Worm (Caenorhabditis elegans): ENCODE measurements around the gene Y50D4C.12.

The Y50D4C.12 gene

DNA sequence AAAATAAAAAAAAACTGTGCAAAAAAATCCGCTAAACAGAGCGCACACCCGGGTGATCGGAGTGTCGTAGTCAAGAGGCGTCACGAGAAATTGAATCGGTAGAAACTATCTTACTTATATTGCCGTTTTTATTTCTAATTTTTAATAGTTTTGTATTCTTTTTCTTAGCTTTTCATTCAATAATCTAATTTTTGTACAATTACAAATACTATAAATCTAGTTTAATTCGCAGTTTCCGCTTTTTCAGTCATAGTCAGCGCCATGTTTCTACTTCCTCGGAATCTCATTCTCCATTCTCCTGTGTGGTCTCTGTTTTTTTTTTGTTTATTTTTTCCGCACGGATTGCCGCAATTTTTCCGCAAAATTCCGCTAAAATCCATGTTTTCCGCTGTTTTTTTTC lies 21.4 kb downstream of the Y50D4C.12 start (continued):
- TF ChIP-seq madf-10 (tag; optimal IDR thresholded peaks at IDR 0.05) (peak; percentile 43), F49E8.2 (tag; optimal IDR thresholded peaks at IDR 0.05; ENCODE audit: insufficient read depth) (peak; percentile 10), ceh-100 (GFP tag; IDR thresholded peaks at IDR 0.05) (peak; percentile 98), F37B4.10 (GFP tag; IDR thresholded peaks at IDR 0.05) (no peak), nhr-90 (tag; optimal IDR thresholded peaks at IDR 0.05) (no peak), ceh-27 (GFP tag; optimal IDR thresholded peaks at IDR 0.05) (peak; percentile 49), gei-17 (GFP tag; optimal IDR thresholded peaks at IDR 0.05) (no peak), nhr-80 (tag; optimal IDR thresholded peaks at IDR 0.05) (peak; percentile 4), dox-1 (GFP tag; IDR thresholded peaks at IDR 0.05) (0 out of 2 replicates have a peak, but pooled peaks have one; percentile 15), K12H6.12 (tag; optimal IDR thresholded peaks at IDR 0.05) (peak; percentile 85), lir-1 (GFP tag; conservative IDR thresholded peaks at IDR 0.05) (no peak), F22D6.2 (tag; optimal IDR thresholded peaks at IDR 0.05) (no peak), unc-130 (GFP tag; optimal IDR thresholded peaks at IDR 0.05) (peak; percentile 69), athp-1 (tag; optimal IDR thresholded peaks at IDR 0.05) (peak; percentile 26), xnd-1 (tag; optimal IDR thresholded peaks at IDR 0.05) (no peak)

DNA sequence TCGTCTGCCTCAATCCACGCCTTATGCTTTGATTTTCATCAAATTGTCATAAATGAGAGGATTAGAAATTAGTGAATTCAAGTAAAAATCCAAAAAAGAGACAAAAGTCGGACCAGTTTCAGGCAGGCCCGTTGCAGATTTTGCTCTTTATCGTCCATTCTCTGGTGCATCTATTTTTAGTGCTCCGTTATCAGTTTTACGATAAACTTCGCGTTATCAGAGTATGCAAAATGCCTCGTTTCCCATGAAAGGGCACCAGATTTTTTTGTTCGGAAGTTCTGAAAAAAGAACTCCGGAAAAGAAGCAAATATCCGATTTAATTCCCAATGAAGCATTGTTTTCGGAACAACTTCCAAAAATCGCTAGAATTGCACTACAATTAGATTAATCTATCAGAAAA lies 23.5 kb downstream of the Y50D4C.12 start:
- no peak for TF ChIP-seq ztf-6 (GFP tag; IDR thresholded peaks at IDR 0.05)
- TF ChIP-seq tbp1 (GFP tag; optimal IDR thresholded peaks at IDR 0.05), result no peak
- no peak for TF ChIP-seq akir-1 (GFP tag; optimal IDR thresholded peaks at IDR 0.05)
- no peak for TF ChIP-seq F57A8.1 (GFP tag; optimal IDR thresholded peaks at IDR 0.05)
- TF ChIP-seq cebp-2 (GFP tag; IDR thresholded peaks at IDR 0.05), result no peak
- TF ChIP-seq ceh-40 (GFP tag; IDR thresholded peaks at IDR 0.05), result no peak
- no peak for TF ChIP-seq lin-40 (tag; optimal IDR thresholded peaks at IDR 0.05)
- no peak for TF ChIP-seq nfya-1 (tag; optimal IDR thresholded peaks at IDR 0.05; ENCODE audit: borderline replicate concordance, insufficient read depth)
- no peak for TF ChIP-seq let-526 (GFP tag; IDR thresholded peaks at IDR 0.05)
- no peak for TF ChIP-seq sptf-2 (GFP tag; optimal IDR thresholded peaks at IDR 0.05)
- no peak for TF ChIP-seq efl-1 (GFP tag; optimal IDR thresholded peaks at IDR 0.05)
- TF ChIP-seq C17E4.6 (GFP tag; IDR thresholded peaks at IDR 0.05), result no peak
- no peak for TF ChIP-seq bed-1 (GFP tag; IDR thresholded peaks at IDR 0.05)
- no peak for TF ChIP-seq hlh-12 (tag; optimal IDR thresholded peaks at IDR 0.05)
- TF ChIP-seq Y95B8A.8 (GFP tag; IDR thresholded peaks at IDR 0.05), result no peak
- TF ChIP-seq tbx-9 (tag; optimal IDR thresholded peaks at IDR 0.05; ENCODE audit: borderline replicate concordance), result no peak

ce11 chrV:1008503-1008902 lies 26.1 kb downstream of the Y50D4C.12 start, which contains the start of gene ergo-1:
Gene ergo-1, plus strand, starts transcription at chrV:1008803.
- TF ChIP-seq egrh-3 (GFP tag; IDR thresholded peaks at IDR 0.05), result no peak
- TF ChIP-seq F39B2.1 (GFP tag; IDR thresholded peaks at IDR 0.05), result no peak
- TF ChIP-seq lin-54 (GFP tag; optimal IDR thresholded peaks at IDR 0.05), result no peak
- no peak for TF ChIP-seq nhr-90 (tag; optimal IDR thresholded peaks at IDR 0.05)
- TF ChIP-seq F57C9.4 (tag; optimal IDR thresholded peaks at IDR 0.05), result no peak
- no peak for TF ChIP-seq ztf-3 (GFP tag; optimal IDR thresholded peaks at IDR 0.05)

DNA sequence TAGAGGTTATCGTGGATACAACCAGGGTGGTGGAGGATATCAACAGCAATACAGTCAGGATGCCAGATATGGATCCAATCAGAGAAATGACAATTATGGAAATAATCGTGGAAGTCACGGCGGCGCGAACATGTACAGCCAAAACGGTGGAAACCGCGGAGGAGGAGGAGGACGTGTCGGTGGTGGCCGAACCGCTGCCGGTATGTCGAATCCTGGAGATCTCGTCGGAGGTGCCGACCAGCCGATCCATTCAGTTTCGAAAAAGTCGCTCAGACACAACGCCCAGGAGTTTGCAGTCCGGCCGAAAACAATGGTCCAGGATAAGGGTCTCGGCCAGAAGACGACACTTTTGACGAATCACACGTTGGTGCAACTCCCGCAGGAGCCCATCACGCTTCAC lies 26.7 kb downstream of the Y50D4C.12 start:
- TF ChIP-seq efl-1 (GFP tag; optimal IDR thresholded peaks at IDR 0.05), result no peak
- peak; percentile 74 for TF ChIP-seq zfh-2 (GFP tag; conservative IDR thresholded peaks at IDR 0.05)
- TF ChIP-seq repo-1 (tag; optimal IDR thresholded peaks at IDR 0.05), result no peak
- TF ChIP-seq Y53G8AR.9 (GFP tag; conservative IDR thresholded peaks at IDR 0.05), result no peak
- TF ChIP-seq tbp1 (GFP tag; optimal IDR thresholded peaks at IDR 0.05), result no peak
- no peak for TF ChIP-seq Y95B8A.8 (GFP tag; IDR thresholded peaks at IDR 0.05)
- no peak for TF ChIP-seq ztf-18 (tag; optimal IDR thresholded peaks at IDR 0.05)
- TF ChIP-seq snpc-3.4 (tag; optimal IDR thresholded peaks at IDR 0.05), result no peak
